Worm (Caenorhabditis elegans): ENCODE data around the gene nlp-34.

ce11 chrV:4010170-4010569 lies 31.2 kb upstream of the nlp-34 start, which contains the start of gene srh-4:
- TF ChIP-seq W03F9.2 (tag; optimal IDR thresholded peaks at IDR 0.05) (no peak), him-1 (tag; optimal IDR thresholded peaks at IDR 0.05) (no peak), dao-5 (tag; optimal IDR thresholded peaks at IDR 0.05) (no peak)
